Fruit fly (Drosophila melanogaster) whole organism, embryonic: Measurements from ENCODE around the gene Mvd.
A peak's percentile ranks its signal among the peaks of the same experiment; 100 is the strongest.

Source experiments
- Asciz ChIP-seq: fragments of 200-800 bp; sonication (Bioruptor generic); optimal IDR thresholded peaks from 2 replicates; lab custom pipeline; 2017; ENCODE audit warnings: missing biosample characterization, mild to moderate bottlenecking, missing genetic modification characterization, missing genetic modification reagents
- Atf6 ChIP-seq: fragments of 200-800 bp; sonication (Bioruptor generic); IDR thresholded peaks from 2 replicates; pipeline ENCODE4 v1.3.6; 2022; ENCODE audit warnings: missing biosample characterization, missing genetic modification characterization
- B-H1 ChIP-seq: fragments of 200-800 bp; sonication (Bioruptor generic); IDR thresholded peaks from 3 replicates; pipeline ENCODE4 v1.3.6; 2022; ENCODE audit warnings: missing biosample characterization, missing genetic modification characterization
- CG1233 ChIP-seq: fragments of 200-800 bp; sonication (Bioruptor generic); optimal IDR thresholded peaks from 4 replicates; lab custom pipeline; 2018; ENCODE audit warnings: missing biosample characterization, mild to moderate bottlenecking, missing genetic modification characterization
- CG12744 ChIP-seq: fragments of 200-800 bp; sonication (Bioruptor generic); optimal IDR thresholded peaks from 2 replicates; lab custom pipeline; 2016; ENCODE audit warnings: missing biosample characterization, missing genetic modification characterization
- CG13287 ChIP-seq: fragments of 200-800 bp; sonication (Bioruptor generic); IDR thresholded peaks from 2 replicates; pipeline ENCODE4 v1.3.6; 2022; ENCODE audit warnings: missing biosample characterization, missing genetic modification characterization; ENCODE audit not compliant: partially characterized antibody
- CG15011 ChIP-seq: fragments of 200-800 bp; sonication (Bioruptor generic); optimal IDR thresholded peaks from 3 replicates; lab custom pipeline; 2018; ENCODE audit warnings: missing biosample characterization, mild to moderate bottlenecking, missing genetic modification characterization
- CG15269 ChIP-seq: fragments of 200-800 bp; sonication (Bioruptor generic); optimal IDR thresholded peaks from 2 replicates; lab custom pipeline; 2018; ENCODE audit warnings: missing biosample characterization, mild to moderate bottlenecking, missing genetic modification characterization, moderate library complexity
- CG15514 ChIP-seq: fragments of 200-800 bp; sonication (Bioruptor generic); optimal IDR thresholded peaks from 3 replicates; lab custom pipeline; 2017; ENCODE audit warnings: missing biosample characterization, missing genetic modification characterization, mild to moderate bottlenecking, moderate library complexity, missing genetic modification reagents
- CG18599 ChIP-seq: fragments of 200-800 bp; sonication (Bioruptor generic); optimal IDR thresholded peaks from 3 replicates; lab custom pipeline; 2017; ENCODE audit warnings: missing biosample characterization, missing genetic modification characterization, mild to moderate bottlenecking, moderate library complexity, missing genetic modification reagents
- CG2712 ChIP-seq: fragments of 200-800 bp; optimal IDR thresholded peaks from 3 replicates; lab custom pipeline; 2019; ENCODE audit warnings: missing biosample characterization, mild to moderate bottlenecking, missing genetic modification characterization, moderate library complexity
- CG5953 ChIP-seq: fragments of 200-800 bp; sonication (Bioruptor generic); IDR thresholded peaks from 2 replicates; pipeline ENCODE4 v1.3.6; 2022; ENCODE audit warnings: missing biosample characterization, missing genetic modification characterization
- CG7271 ChIP-seq: fragments of 200-800 bp; sonication (Bioruptor generic); optimal IDR thresholded peaks from 2 replicates; lab custom pipeline; 2018; ENCODE audit warnings: missing biosample characterization, mild to moderate bottlenecking, missing genetic modification characterization, moderate library complexity
- CG7745 ChIP-seq: fragments of 200-800 bp; sonication (Bioruptor generic); optimal IDR thresholded peaks from 2 replicates; lab custom pipeline; 2018; ENCODE audit warnings: missing biosample characterization, mild to moderate bottlenecking, missing genetic modification characterization, moderate library complexity
- CG7963 ChIP-seq: fragments of 200-800 bp; sonication (Bioruptor generic); IDR thresholded peaks from 3 replicates; pipeline ENCODE4 v1.3.6; 2022; ENCODE audit warnings: missing biosample characterization, missing genetic modification characterization; ENCODE audit not compliant: partially characterized antibody
- CG8924 ChIP-seq: fragments of 200-800 bp; optimal IDR thresholded peaks from 3 replicates; lab custom pipeline; 2019; ENCODE audit warnings: missing biosample characterization, mild to moderate bottlenecking, missing genetic modification characterization, moderate library complexity
- CG9876 ChIP-seq: fragments of 200-800 bp; sonication (Bioruptor generic); optimal IDR thresholded peaks from 2 replicates; lab custom pipeline; 2016; ENCODE audit warnings: missing biosample characterization, missing genetic modification characterization
- Drgx ChIP-seq: fragments of 200-800 bp; sonication (Bioruptor generic); IDR thresholded peaks from 2 replicates; pipeline ENCODE4 v1.3.6; 2022; ENCODE audit warnings: missing biosample characterization, missing genetic modification characterization
- E2f2 ChIP-seq: fragments of 200-800 bp; sonication (Bioruptor generic); IDR thresholded peaks from 2 replicates; pipeline ENCODE4 v1.3.6; 2022; ENCODE audit warnings: missing biosample characterization, missing genetic modification characterization
- Eip74EF ChIP-seq, 2 experiments: fragments of 200-800 bp in 1 of 2; fragments of >200 bp in 1 of 2; sonication (Bioruptor generic) in 1 of 2; optimal IDR thresholded peaks; 2 replicates each; lab custom pipeline; 2017 to 2019; ENCODE audit warnings: missing biosample characterization in 2 of 2, missing genetic modification characterization in 2 of 2, mild to moderate bottlenecking in 1 of 2, moderate library complexity in 1 of 2
- HLH4C ChIP-seq: fragments of 200-800 bp; sonication (Bioruptor generic); IDR thresholded peaks from 3 replicates; pipeline ENCODE4 v1.3.6; 2022; ENCODE audit warnings: missing biosample characterization, missing genetic modification characterization; ENCODE audit not compliant: partially characterized antibody
- Lpt ChIP-seq: fragments of >200 bp; optimal IDR thresholded peaks from 2 replicates; lab custom pipeline; 2018; ENCODE audit warnings: missing biosample characterization, missing genetic modification characterization
- MESR4 ChIP-seq: fragments of 200-800 bp; sonication (Bioruptor generic); optimal IDR thresholded peaks from 2 replicates; lab custom pipeline; 2018; ENCODE audit warnings: missing biosample characterization, mild to moderate bottlenecking, missing genetic modification characterization, moderate library complexity
- MTF-1 ChIP-seq: fragments of 200-800 bp; sonication (Bioruptor generic); optimal IDR thresholded peaks from 2 replicates; lab custom pipeline; 2018; ENCODE audit warnings: missing biosample characterization, mild to moderate bottlenecking, missing genetic modification characterization, borderline replicate concordance
- Meics ChIP-seq: fragments of 200-800 bp; sonication (Bioruptor generic); optimal IDR thresholded peaks from 2 replicates; lab custom pipeline; 2017; ENCODE audit warnings: missing biosample characterization, mild to moderate bottlenecking, missing genetic modification characterization
- Xrp1 ChIP-seq: fragments of 200-800 bp; sonication (Bioruptor generic); IDR thresholded peaks from 2 replicates; pipeline ENCODE4 v1.3.6; 2022; ENCODE audit warnings: missing biosample characterization, missing genetic modification characterization
- YL-1 ChIP-seq: fragments of 200-800 bp; sonication (Bioruptor generic); optimal IDR thresholded peaks from 3 replicates; lab custom pipeline; 2017; ENCODE audit warnings: missing biosample characterization, mild to moderate bottlenecking, missing genetic modification characterization
- abd-A ChIP-seq: fragments of 200-800 bp; sonication (Bioruptor generic); optimal IDR thresholded peaks from 3 replicates; lab custom pipeline; 2019; ENCODE audit warnings: missing biosample characterization, mild to moderate bottlenecking, missing genetic modification characterization, moderate library complexity
- bbx ChIP-seq: fragments of 200-800 bp; sonication (Bioruptor generic); IDR thresholded peaks from 2 replicates; pipeline ENCODE4 v1.3.6; 2022; ENCODE audit warnings: missing biosample characterization, missing genetic modification characterization; ENCODE audit not compliant: partially characterized antibody
- cas ChIP-seq: fragments of 200-800 bp; sonication (Bioruptor generic); IDR thresholded peaks from 2 replicates; pipeline ENCODE4 v1.3.6; 2022; ENCODE audit warnings: missing biosample characterization, missing genetic modification characterization
- ci ChIP-seq: fragments of 200-800 bp; sonication (Bioruptor generic); IDR thresholded peaks from 3 replicates; pipeline ENCODE4 v1.3.6; 2022; ENCODE audit warnings: missing biosample characterization, missing genetic modification characterization
- corto ChIP-seq: fragments of 200-800 bp; sonication (Bioruptor generic); optimal IDR thresholded peaks from 2 replicates; lab custom pipeline; 2016; ENCODE audit warnings: missing biosample characterization, mild to moderate bottlenecking, missing genetic modification characterization, moderate library complexity
- crc ChIP-seq: fragments of 200-800 bp; sonication (Bioruptor generic); optimal IDR thresholded peaks from 2 replicates; lab custom pipeline; 2016; ENCODE audit warnings: missing biosample characterization, missing genetic modification characterization
- croc ChIP-seq: fragments of 200-800 bp; sonication (Bioruptor generic); conservative IDR thresholded peaks from 3 replicates; pipeline ENCODE4 v1.3.6; 2022; ENCODE audit warnings: missing biosample characterization, missing genetic modification characterization
- crp ChIP-seq, 2 experiments: fragments of 200-800 bp; sonication (Bioruptor generic); optimal IDR thresholded peaks; 2 replicates in 1 of 2; 3 replicates in 1 of 2; lab custom pipeline; 2017; ENCODE audit warnings: missing biosample characterization in 2 of 2, missing genetic modification characterization in 2 of 2, mild to moderate bottlenecking in 1 of 2, moderate library complexity in 1 of 2
- dimm ChIP-seq: fragments of 200-800 bp; sonication (Bioruptor generic); IDR thresholded peaks from 2 replicates; pipeline ENCODE4 v1.3.6; 2022; ENCODE audit warnings: missing biosample characterization, missing genetic modification characterization
- hbn ChIP-seq: fragments of 200-800 bp; sonication (Bioruptor generic); IDR thresholded peaks from 2 replicates; pipeline ENCODE4 v1.3.6; 2022; ENCODE audit warnings: missing biosample characterization, missing genetic modification characterization; ENCODE audit not compliant: partially characterized antibody
- her ChIP-seq: fragments of 200-800 bp; sonication (Bioruptor generic); optimal IDR thresholded peaks from 2 replicates; lab custom pipeline; 2016; ENCODE audit warnings: missing biosample characterization, missing genetic modification characterization
- ind ChIP-seq: fragments of 200-800 bp; sonication (Bioruptor generic); optimal IDR thresholded peaks from 3 replicates; lab custom pipeline; 2016; ENCODE audit warnings: missing biosample characterization, missing genetic modification characterization
- ro ChIP-seq: fragments of 200-800 bp; sonication (Bioruptor generic); IDR thresholded peaks from 2 replicates; pipeline ENCODE4 v1.3.6; 2022; ENCODE audit warnings: missing biosample characterization, missing genetic modification characterization
- sc ChIP-seq, 3 experiments: fragments of >200 bp in 2 of 3; fragments of 200-800 bp in 1 of 3; sonication (Bioruptor generic) in 1 of 3; optimal IDR thresholded peaks; 2 replicates in 2 of 3; 3 replicates in 1 of 3; lab custom pipeline; 2017; ENCODE audit warnings: mild to moderate bottlenecking in 1 of 3, missing biosample characterization in 1 of 3, missing genetic modification characterization in 1 of 3, missing genetic modification reagents in 1 of 3
- tio ChIP-seq: fragments of 200-800 bp; sonication (Bioruptor generic); optimal IDR thresholded peaks from 2 replicates; lab custom pipeline; 2017; ENCODE audit warnings: missing biosample characterization, missing genetic modification characterization, inconsistent platforms
- zf30C ChIP-seq: fragments of 200-800 bp; sonication (Bioruptor generic); optimal IDR thresholded peaks from 3 replicates; lab custom pipeline; 2018; ENCODE audit warnings: missing biosample characterization, mild to moderate bottlenecking, missing genetic modification characterization
- zfh1 ChIP-seq: fragments of 200-800 bp; sonication (Bioruptor generic); IDR thresholded peaks from 3 replicates; pipeline ENCODE4 v1.3.6; 2022; ENCODE audit warnings: missing biosample characterization, missing genetic modification characterization
- zfh2 ChIP-seq: fragments of 200-800 bp; sonication (Bioruptor generic); optimal IDR thresholded peaks from 2 replicates; lab custom pipeline; 2016; ENCODE audit warnings: missing biosample characterization, missing genetic modification characterization

Gene Mvd

DNA sequence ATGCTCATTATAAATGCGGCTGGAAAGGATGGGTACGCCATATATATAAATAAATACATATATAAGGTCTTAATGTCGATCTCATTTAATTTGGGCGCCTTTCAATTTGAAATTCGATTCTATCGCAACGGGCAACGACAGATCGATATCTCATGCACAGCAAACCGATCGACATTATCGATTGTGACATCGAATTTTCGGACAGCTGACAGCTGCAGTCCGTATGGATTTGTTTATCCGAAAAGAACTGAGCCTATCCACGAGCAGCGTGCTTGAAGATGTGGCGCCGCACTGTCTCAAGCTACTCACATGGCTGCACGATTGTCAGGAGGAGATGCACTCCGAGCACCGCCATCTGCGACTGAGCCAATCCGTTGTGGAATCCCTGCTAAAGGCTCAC lies 17.0 kb upstream of the Mvd start, which contains the start of gene CG8191 (continued):
- TF ChIP-seq YL-1 (GFP tag; lab: Kevin White, UChicago) (peak; percentile 23), CG5953 (GFP tag; lab: Robert Waterston, UW) (no peak), hbn (GFP tag; lab: Robert Waterston, UW) (peak; percentile 69), CG7963 (GFP tag; lab: Robert Waterston, UW) (peak; percentile 61; the same call in 1 of the 3 replicates), ind (no peak), ro (GFP tag; lab: Robert Waterston, UW) (no peak), bbx (GFP tag; lab: Robert Waterston, UW) (peak; percentile 84), crc (GFP tag; lab: Kevin White, UChicago) (no peak), CG15269 (tag; lab: Kevin White, UChicago) (no peak), CG13287 (GFP tag; lab: Robert Waterston, UW) (peak; percentile 77), Atf6 (GFP tag; lab: Robert Waterston, UW) (no peak), Asciz (GFP tag; lab: Kevin White, UChicago) (no peak), tio (no peak)

DNA sequence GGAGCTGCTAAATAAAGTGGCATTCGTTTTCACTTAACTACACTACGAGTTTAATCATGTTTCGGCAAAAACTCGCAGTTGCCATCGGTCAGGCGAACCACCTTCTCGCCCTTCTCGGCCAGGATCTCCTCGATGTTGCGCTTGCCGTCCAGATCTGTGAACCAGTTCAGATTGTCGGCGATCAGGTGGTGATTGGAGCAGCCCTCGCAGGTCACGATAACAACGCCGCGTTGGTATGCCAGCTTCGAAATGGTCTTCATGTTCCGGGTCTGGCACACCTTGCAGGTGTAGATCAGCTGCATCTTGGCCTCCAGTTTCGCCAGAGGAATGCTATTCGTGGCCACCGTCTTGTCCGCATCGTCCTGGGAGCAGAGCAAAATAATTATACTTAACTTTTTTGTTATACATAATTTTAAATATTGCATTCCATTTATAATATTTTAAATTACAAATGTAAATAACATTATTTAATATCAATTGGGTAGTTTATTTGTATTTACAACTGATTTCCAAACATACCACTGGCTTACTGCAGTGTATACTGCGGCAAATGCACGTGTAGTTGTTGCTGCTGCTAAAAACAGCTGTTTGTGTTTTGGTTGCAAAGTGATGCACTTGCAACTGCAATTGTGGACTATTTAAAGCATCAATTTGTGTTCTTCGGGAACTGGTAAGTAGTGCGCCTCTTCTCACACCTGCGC lies 15.6 kb upstream of the Mvd start:
- no peak for TF ChIP-seq CG15011 (GFP tag; lab: Kevin White, UChicago)
- TF ChIP-seq Xrp1 (GFP tag; lab: Robert Waterston, UW), result peak; percentile 6; the same call in 1 of the 2 replicates
- no peak for TF ChIP-seq CG7271 (tag; lab: Kevin White, UChicago)
- 0 out of 3 replicates have a peak, but pooled peaks have one; percentile 7 for TF ChIP-seq zfh1 (GFP tag; lab: Robert Waterston, UW)
- peak; percentile 83 for TF ChIP-seq zf30C (GFP tag; lab: Kevin White, UChicago)
- TF ChIP-seq CG2712, result no peak
- peak; percentile 96 for TF ChIP-seq CG15514 (GFP tag; lab: Kevin White, UChicago)
- TF ChIP-seq corto (GFP tag; lab: Kevin White, UChicago), result no peak
- TF ChIP-seq CG12744 (GFP tag; lab: Kevin White, UChicago), result no peak
- TF ChIP-seq ci (GFP tag; lab: Robert Waterston, UW), result peak; percentile 35; the same call in 1 of the 3 replicates
- TF ChIP-seq MESR4, result no peak
- peak; percentile 10; the same call in 1 of the 2 replicates for TF ChIP-seq Drgx (GFP tag; lab: Robert Waterston, UW)

DNA sequence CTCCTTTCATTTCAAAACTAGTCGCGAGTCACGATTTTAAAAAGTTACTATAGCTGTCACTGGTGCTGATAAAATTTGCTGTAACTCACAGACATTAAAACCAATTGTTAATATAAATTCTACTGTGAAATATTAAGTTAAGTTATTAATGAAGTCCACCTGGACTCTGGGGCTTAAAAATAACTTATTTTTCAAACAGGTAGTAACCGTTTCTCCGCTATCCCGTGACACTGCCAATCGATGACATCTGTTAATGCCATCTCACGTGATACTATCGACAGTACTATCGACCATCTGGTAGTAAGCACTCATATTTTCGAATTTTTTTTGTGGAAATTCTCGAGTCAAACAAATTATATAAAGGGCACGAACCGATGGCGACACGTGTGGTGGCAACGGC lies 15.0 kb upstream of the Mvd start, which contains the start of the genes CG12379 and MagR:
Gene CG12379 (minus strand): TSS at position 2 of the 400 bp plus-strand sequence.
Gene MagR (plus strand): TSS at position 276 of the 400 bp plus-strand sequence.
- TF ChIP-seq cas (GFP tag; lab: Robert Waterston, UW) (no peak), abd-A (tag; lab: Kevin White, UChicago) (no peak), croc (GFP tag; lab: Robert Waterston, UW) (no peak; the same call in 2 of the 3 replicates), her (GFP tag; lab: Kevin White, UChicago) (no peak), sc (optimal IDR thresholded peaks at IDR 0.05; lab: Kevin White, UChicago) (no peak), sc (GFP tag; optimal IDR thresholded peaks at IDR 0.05; lab: Kevin White, UChicago) (no peak), CG8924 (tag; lab: Kevin White, UChicago) (peak; percentile 48), MTF-1 (GFP tag; lab: Kevin White, UChicago) (no peak), zfh2 (GFP tag; lab: Kevin White, UChicago) (peak; percentile 64), HLH4C (GFP tag; lab: Robert Waterston, UW) (peak; percentile 79), Eip74EF (GFP tag; optimal IDR thresholded peaks at IDR 0.05; lab: Kevin White, UChicago) (no peak), CG7745 (tag; lab: Kevin White, UChicago) (no peak), bbx (GFP tag; lab: Robert Waterston, UW) (peak; percentile 60), CG18599 (GFP tag; lab: Kevin White, UChicago) (no peak), ind (peak; percentile 62), B-H1 (no peak), CG1233 (GFP tag; lab: Kevin White, UChicago) (peak; percentile 46), CG9876 (peak; percentile 47), Lpt (no peak), dimm (GFP tag; lab: Robert Waterston, UW) (no peak), Meics (GFP tag; lab: Kevin White, UChicago) (peak; percentile 53), crp (GFP tag; optimal IDR thresholded peaks at IDR 0.05; lab: Kevin White, UChicago) (peak; percentile 25 to 82), E2f2 (GFP tag; lab: Robert Waterston, UW) (peak; percentile 34; the same call in 1 of the 2 replicates)
